Fruit fly (Drosophila melanogaster): ENCODE data around the gene CG15386.

The CG15386 gene

DNA sequence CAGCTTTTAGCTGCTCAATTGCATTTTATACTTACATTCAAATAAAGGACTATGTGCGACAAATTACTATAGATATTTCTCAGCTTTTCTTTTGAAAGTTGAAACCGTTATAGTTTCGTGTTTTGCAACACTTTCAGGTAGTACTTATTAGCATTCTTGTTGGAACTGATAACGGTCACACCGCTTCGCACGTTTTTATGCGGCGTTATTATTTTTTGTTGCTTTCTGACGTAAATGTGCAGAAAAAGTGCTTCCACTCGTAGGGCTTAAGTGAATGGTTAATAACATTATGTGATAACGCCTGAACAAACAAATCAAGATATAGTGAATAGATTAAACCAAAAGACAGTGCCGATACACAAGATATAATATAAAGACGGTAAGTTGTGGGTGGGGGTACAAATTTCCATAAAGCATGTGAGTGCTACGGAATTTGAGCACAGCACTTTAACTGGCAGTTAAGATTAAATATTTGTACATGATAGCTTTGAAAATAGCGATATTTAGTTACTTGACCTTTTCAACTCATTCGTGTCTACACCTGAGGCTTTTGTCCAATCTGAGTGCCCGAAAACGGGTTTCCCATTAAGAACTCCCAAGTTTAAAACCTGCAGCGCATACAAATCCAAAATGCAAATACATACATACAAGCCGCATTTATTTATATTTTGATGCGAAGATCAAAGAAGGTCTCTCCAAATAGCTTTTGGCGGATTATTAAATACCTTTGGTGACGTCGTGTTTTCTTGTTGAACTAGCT, 3.7 kb upstream of the CG15386 start, which contains the start of gene papi (continued):
- TF ChIP-seq Hr78 (GFP tag; optimal IDR thresholded peaks at IDR 0.05): peak in 1 of 2 experiments; percentile 90
- no peak for TF ChIP-seq CG2889 (GFP tag; IDR thresholded peaks at IDR 0.05)
- no peak for TF ChIP-seq CG3065 (GFP tag; optimal IDR thresholded peaks at IDR 0.05)
- no peak for TF ChIP-seq Meics (GFP tag; optimal IDR thresholded peaks at IDR 0.05)
- TF ChIP-seq CG9932 (GFP tag; IDR thresholded peaks at IDR 0.05): no peak
- no peak for TF ChIP-seq Eip74EF (GFP tag; optimal IDR thresholded peaks at IDR 0.05)
- no peak for TF ChIP-seq Camta (GFP tag; optimal IDR thresholded peaks at IDR 0.05)
- TF ChIP-seq CG9727 (GFP tag; optimal IDR thresholded peaks at IDR 0.05): no peak
- TF ChIP-seq klu (GFP tag; IDR thresholded peaks at IDR 0.05): no peak
- TF ChIP-seq ac (GFP tag; optimal IDR thresholded peaks at IDR 0.05): no peak
- no peak for TF ChIP-seq CG13123 (GFP tag; optimal IDR thresholded peaks at IDR 0.05)
- no peak for TF ChIP-seq Hand (GFP tag; optimal IDR thresholded peaks at IDR 0.05)
- no peak for TF ChIP-seq hkb (optimal IDR thresholded peaks at IDR 0.05)
- TF ChIP-seq hkb (GFP tag; IDR thresholded peaks at IDR 0.05): peak; percentile 9; the same call in 1 of the 2 replicates
- TF ChIP-seq zfh1 (GFP tag; IDR thresholded peaks at IDR 0.05): no peak
- no peak for TF ChIP-seq D19B (GFP tag; optimal IDR thresholded peaks at IDR 0.05)
- TF ChIP-seq pros (GFP tag; optimal IDR thresholded peaks at IDR 0.05): no peak
- no peak for TF ChIP-seq ase (GFP tag; IDR thresholded peaks at IDR 0.05)
- TF ChIP-seq maf-S (GFP tag; optimal IDR thresholded peaks at IDR 0.05): no peak
- no peak for TF ChIP-seq trh (GFP tag; optimal IDR thresholded peaks at IDR 0.05)
- no peak for TF ChIP-seq CG4282 (GFP tag; optimal IDR thresholded peaks at IDR 0.05)
- no peak for TF ChIP-seq CG10366 (GFP tag; IDR thresholded peaks at IDR 0.05)
- TF ChIP-seq pan (optimal IDR thresholded peaks at IDR 0.05): no peak
- no peak for TF ChIP-seq pan (GFP tag; optimal IDR thresholded peaks at IDR 0.05 in 1 of 2, IDR thresholded peaks at IDR 0.05 in 1 of 2)
- no peak for TF ChIP-seq NC2α (GFP tag; optimal IDR thresholded peaks at IDR 0.05)
- TF ChIP-seq Doc3 (GFP tag; IDR thresholded peaks at IDR 0.05; ENCODE audit: partially characterized antibody): no peak
- peak; percentile 68 for TF ChIP-seq CG14710 (tag; optimal IDR thresholded peaks at IDR 0.05)
- no peak for TF ChIP-seq CG11560 (tag; IDR thresholded peaks at IDR 0.05)
- no peak for TF ChIP-seq NFAT (GFP tag; IDR thresholded peaks at IDR 0.05)
- TF ChIP-seq caup (GFP tag; optimal IDR thresholded peaks at IDR 0.05; ENCODE audit: severe bottlenecking): no peak
- TF ChIP-seq twi (tag; optimal IDR thresholded peaks at IDR 0.05): no peak
- TF ChIP-seq vvl (GFP tag; IDR thresholded peaks at IDR 0.05): no peak
- TF ChIP-seq jing (GFP tag; optimal IDR thresholded peaks at IDR 0.05): no peak
- TF ChIP-seq CG1832 (GFP tag; optimal IDR thresholded peaks at IDR 0.05): no peak
- no peak for TF ChIP-seq zen2 (GFP tag; IDR thresholded peaks at IDR 0.05; ENCODE audit: partially characterized antibody)
- TF ChIP-seq da (GFP tag; optimal IDR thresholded peaks at IDR 0.05): no peak
- no peak for TF ChIP-seq D19A (tag; optimal IDR thresholded peaks at IDR 0.05)
- no peak for TF ChIP-seq dysf (GFP tag; IDR thresholded peaks at IDR 0.05)
- no peak for TF ChIP-seq gem (tag; optimal IDR thresholded peaks at IDR 0.05)
- no peak for TF ChIP-seq CG1529 (GFP tag; optimal IDR thresholded peaks at IDR 0.05)
- TF ChIP-seq onecut (GFP tag; IDR thresholded peaks at IDR 0.05): no peak
- TF ChIP-seq CG3995 (GFP tag; optimal IDR thresholded peaks at IDR 0.05): no peak
- no peak for TF ChIP-seq CG6654 (GFP tag; optimal IDR thresholded peaks at IDR 0.05)
- no peak for TF ChIP-seq tap (tag; optimal IDR thresholded peaks at IDR 0.05)
- peak; percentile 38 for TF ChIP-seq CG7987 (GFP tag; optimal IDR thresholded peaks at IDR 0.05)
- TF ChIP-seq fd96Cb (tag; optimal IDR thresholded peaks at IDR 0.05): no peak
- no peak for TF ChIP-seq Hmr (GFP tag; optimal IDR thresholded peaks at IDR 0.05)
- TF ChIP-seq ro (GFP tag; IDR thresholded peaks at IDR 0.05): no peak
- no peak for TF ChIP-seq CG2129 (GFP tag; IDR thresholded peaks at IDR 0.05; ENCODE audit: partially characterized antibody)
- TF ChIP-seq btn (GFP tag; optimal IDR thresholded peaks at IDR 0.05): no peak

Data from whole organism, embryonic.